Worm (Caenorhabditis elegans) whole organism, L4 larva: ENCODE results near the gene F38E11.6.

Experiments
- D1046.2 ChIP-seq: fragments of 200-800 bp; sonication (Bioruptor generic); IDR thresholded peaks from 2 replicates; pipeline ENCODE4 v1.3.6; 2022; ENCODE audit warnings: missing genetic modification characterization, missing compliant biosample characterization
- F10B5.3 ChIP-seq: sonication (generic microtip); optimal IDR thresholded peaks from 2 replicates; lab custom pipeline; 2016; ENCODE audit warnings: mild to moderate bottlenecking, missing genetic modification characterization, missing compliant biosample characterization
- F37D6.2 ChIP-seq: sonication (generic microtip); optimal IDR thresholded peaks from 2 replicates; lab custom pipeline; 2016; ENCODE audit warnings: mild to moderate bottlenecking, missing genetic modification characterization, missing compliant biosample characterization
- F44E2.7 ChIP-seq: fragments of 200-800 bp; sonication (Bioruptor generic); IDR thresholded peaks from 2 replicates; pipeline ENCODE4 v2.1.2; 2022; ENCODE audit warnings: missing genetic modification characterization, missing compliant biosample characterization
- F49E8.2 ChIP-seq: sonication (generic microtip); optimal IDR thresholded peaks from 2 replicates; lab custom pipeline; 2016; ENCODE audit warnings: missing compliant biosample characterization, mild to moderate bottlenecking, missing genetic modification characterization, borderline replicate concordance
- T20F7.1 ChIP-seq: fragments of 200-800 bp; sonication (Bioruptor generic); optimal IDR thresholded peaks from 2 replicates; lab custom pipeline; 2018; ENCODE audit warnings: mild to moderate bottlenecking, missing genetic modification characterization, missing compliant biosample characterization
- Y105C5A.15 ChIP-seq: fragments of 200-800 bp; sonication (Bioruptor generic); IDR thresholded peaks from 2 replicates; pipeline ENCODE4 v1.3.6; 2022; ENCODE audit warnings: missing genetic modification characterization, missing compliant biosample characterization
- Y75B8A.6 ChIP-seq: fragments of 200-800 bp; sonication (Bioruptor generic); IDR thresholded peaks from 2 replicates; pipeline ENCODE4 v1.3.6; 2022; ENCODE audit warnings: missing genetic modification reagents, missing genetic modification characterization, missing compliant biosample characterization
- ZK337.2 ChIP-seq: fragments of 200-800 bp; sonication (Bioruptor generic); IDR thresholded peaks from 2 replicates; pipeline ENCODE4 v1.3.6; 2022; ENCODE audit warnings: missing genetic modification reagents, missing genetic modification characterization, missing compliant biosample characterization
- aha-1 ChIP-seq: fragments of 150-350 bp; peaks from one replicate; lab custom pipeline; 2014; ENCODE audit warnings: missing biosample characterization, missing genetic modification characterization
- aly-2 ChIP-seq: sonication (generic microtip); optimal IDR thresholded peaks from 2 replicates; lab custom pipeline; 2018; ENCODE audit warnings: missing biosample characterization, missing genetic modification characterization
- ama-1 ChIP-seq: fragments of 150-350 bp; optimal IDR thresholded peaks from 2 replicates; lab custom pipeline; 2014; ENCODE audit warnings: inconsistent platforms, mixed read lengths
- ceh-28 ChIP-seq: fragments of 150-350 bp; optimal IDR thresholded peaks from 2 replicates; lab custom pipeline; 2014; ENCODE audit warnings: missing biosample characterization, missing genetic modification reagents, missing genetic modification characterization
- ceh-44 ChIP-seq: fragments of 200-800 bp; sonication (Bioruptor generic); IDR thresholded peaks from 2 replicates; pipeline ENCODE4 v1.3.6; 2022; ENCODE audit warnings: missing genetic modification reagents, missing genetic modification characterization, missing compliant biosample characterization
- ces-1 ChIP-seq: fragments of 150-350 bp; sonication (generic microtip); optimal IDR thresholded peaks from 4 replicates; lab custom pipeline; 2014; ENCODE audit warnings: missing biosample characterization, missing genetic modification reagents, missing genetic modification characterization
- cey-2 ChIP-seq: sonication (generic microtip); optimal IDR thresholded peaks from 3 replicates; lab custom pipeline; 2017; ENCODE audit warnings: missing genetic modification characterization, mild to moderate bottlenecking, missing compliant biosample characterization, antibody characterized with exemption, borderline replicate concordance; ENCODE audit not compliant: insufficient read depth
- daf-16 ChIP-seq, 3 experiments: sonication (generic microtip); optimal IDR thresholded peaks; 2 replicates each; lab custom pipeline; 2016 to 2017; ENCODE audit warnings: missing genetic modification characterization in 3 of 3, missing genetic modification reagents in 3 of 3, mild to moderate bottlenecking in 2 of 3, missing compliant biosample characterization in 2 of 3, missing biosample characterization in 1 of 3, moderate library complexity in 1 of 3
- dmd-8 ChIP-seq: fragments of 200-800 bp; sonication (Bioruptor generic); IDR thresholded peaks from 2 replicates; pipeline ENCODE4 v1.3.6; 2022; ENCODE audit warnings: missing genetic modification characterization, missing compliant biosample characterization
- duxl-1 ChIP-seq: sonication (generic microtip); optimal IDR thresholded peaks from 2 replicates; lab custom pipeline; 2016; ENCODE audit warnings: mild to moderate bottlenecking, missing genetic modification characterization, moderate library complexity, missing compliant biosample characterization; ENCODE audit not compliant: poor library complexity
- egl-27 ChIP-seq: sonication (generic microtip); optimal IDR thresholded peaks from 3 replicates; lab custom pipeline; 2017; ENCODE audit warnings: missing biosample characterization, missing genetic modification reagents, missing genetic modification characterization
- fkh-10 ChIP-seq: fragments of 150-350 bp; optimal IDR thresholded peaks from 2 replicates; lab custom pipeline; 2014; ENCODE audit warnings: missing biosample characterization, missing genetic modification reagents, missing genetic modification characterization
- gei-8 ChIP-seq: fragments of 200-800 bp; sonication (Bioruptor generic); optimal IDR thresholded peaks from 2 replicates; lab custom pipeline; 2018; ENCODE audit warnings: mild to moderate bottlenecking, missing genetic modification characterization, missing compliant biosample characterization
- hif-1 ChIP-seq, 2 experiments: sonication (generic microtip); optimal IDR thresholded peaks; 2 replicates each; lab custom pipeline; 2016 to 2017; ENCODE audit warnings: missing compliant biosample characterization in 2 of 2, missing genetic modification characterization in 2 of 2, missing genetic modification reagents in 2 of 2, missing genotype in 2 of 2, mild to moderate bottlenecking in 1 of 2
- hlh-11 ChIP-seq: fragments of 200-800 bp; sonication (Bioruptor generic); optimal IDR thresholded peaks from 2 replicates; lab custom pipeline; 2018; ENCODE audit warnings: mild to moderate bottlenecking, missing genetic modification characterization, missing compliant biosample characterization
- hlh-30 ChIP-seq: sonication (generic microtip); optimal IDR thresholded peaks from 2 replicates; lab custom pipeline; 2017; ENCODE audit warnings: antibody characterized with exemption, mild to moderate bottlenecking, missing genetic modification characterization, missing compliant biosample characterization; ENCODE audit not compliant: insufficient read depth
- jun-1 ChIP-seq: fragments of 150-350 bp; optimal IDR thresholded peaks from 2 replicates; lab custom pipeline; 2014; ENCODE audit warnings: missing biosample characterization, missing genetic modification reagents, missing genetic modification characterization
- lim-7 ChIP-seq: fragments of 200-800 bp; sonication (Bioruptor generic); IDR thresholded peaks from 2 replicates; pipeline ENCODE4 v1.3.6; 2022; ENCODE audit warnings: missing genetic modification characterization, missing compliant biosample characterization
- lin-1 ChIP-seq: fragments of 200-800 bp; sonication (Bioruptor generic); IDR thresholded peaks from 2 replicates; pipeline ENCODE4 v1.3.6; 2022; ENCODE audit warnings: missing genetic modification reagents, missing genetic modification characterization, missing compliant biosample characterization
- lin-13 ChIP-seq: fragments of 150-350 bp; optimal IDR thresholded peaks from 2 replicates; lab custom pipeline; 2014; ENCODE audit warnings: missing biosample characterization, missing genetic modification reagents, missing genetic modification characterization
- lir-3 ChIP-seq: sonication (generic microtip); optimal IDR thresholded peaks from 2 replicates; lab custom pipeline; 2016; ENCODE audit warnings: mild to moderate bottlenecking, missing genetic modification characterization, missing compliant biosample characterization
- madf-9 ChIP-seq: fragments of 200-800 bp; sonication (Bioruptor generic); conservative IDR thresholded peaks from 2 replicates; pipeline ENCODE4 v1.3.6; 2022; ENCODE audit warnings: missing genetic modification reagents, missing genetic modification characterization, missing compliant biosample characterization
- mdl-1 ChIP-seq, 2 experiments: fragments of 150-350 bp in 1 of 2; sonication (generic microtip) in 1 of 2; optimal IDR thresholded peaks; 2 replicates each; lab custom pipeline; 2014 to 2017; ENCODE audit warnings: missing biosample characterization in 2 of 2, missing genetic modification characterization in 2 of 2
- mxl-2 ChIP-seq: fragments of 200-800 bp; sonication (Bioruptor generic); conservative IDR thresholded peaks from 2 replicates; pipeline ENCODE4 v1.3.6; 2022; ENCODE audit warnings: missing genetic modification reagents, missing genetic modification characterization, missing compliant biosample characterization
- mxl-3 ChIP-seq: fragments of 200-800 bp; sonication (Bioruptor generic); optimal IDR thresholded peaks from 2 replicates; lab custom pipeline; 2018; ENCODE audit warnings: mild to moderate bottlenecking, missing genetic modification characterization, missing compliant biosample characterization
- nhr-25 ChIP-seq: sonication (generic microtip); optimal IDR thresholded peaks from 2 replicates; lab custom pipeline; 2017; ENCODE audit warnings: missing genetic modification characterization, mild to moderate bottlenecking, missing compliant biosample characterization, antibody characterized with exemption, moderate library complexity, borderline replicate concordance; ENCODE audit not compliant: insufficient read depth
- nhr-6 ChIP-seq: fragments of 150-350 bp; optimal IDR thresholded peaks from 2 replicates; lab custom pipeline; 2014; ENCODE audit warnings: missing biosample characterization, missing genetic modification characterization
- nhr-76 ChIP-seq: fragments of 150-350 bp; optimal IDR thresholded peaks from 2 replicates; lab custom pipeline; 2014; ENCODE audit warnings: missing biosample characterization, missing genetic modification characterization
- pha-4 ChIP-seq, 2 experiments: fragments of 150-350 bp in 1 of 2; fragments of 200-800 bp in 1 of 2; sonication (Bioruptor generic) in 1 of 2; IDR thresholded peaks in 1 of 2; optimal IDR thresholded peaks in 1 of 2; 2 replicates each; pipeline versions ENCODE4 v1.3.6 to Lab custom; 2014 to 2022; ENCODE audit warnings: missing genetic modification characterization in 2 of 2, missing genetic modification reagents in 2 of 2, missing biosample characterization in 1 of 2, missing compliant biosample characterization in 1 of 2
- pqm-1 ChIP-seq: sonication (generic microtip); optimal IDR thresholded peaks from 2 replicates; lab custom pipeline; 2017; ENCODE audit warnings: missing biosample characterization, missing genetic modification characterization
- rbr-2 ChIP-seq: sonication (generic microtip); optimal IDR thresholded peaks from 2 replicates; lab custom pipeline; 2016; ENCODE audit warnings: missing genotype, missing genetic modification characterization, missing compliant biosample characterization
- set-16 ChIP-seq: fragments of 200-800 bp; sonication (Bioruptor generic); IDR thresholded peaks from 2 replicates; pipeline ENCODE4 v1.3.6; 2022; ENCODE audit warnings: missing genetic modification reagents, missing genetic modification characterization, missing compliant biosample characterization
- skn-1 ChIP-seq: fragments of 150-350 bp; optimal IDR thresholded peaks from 2 replicates; lab custom pipeline; 2014; ENCODE audit warnings: missing biosample characterization, missing genetic modification characterization
- snpc-4 ChIP-seq: fragments of 150-350 bp; optimal IDR thresholded peaks from 2 replicates; lab custom pipeline; 2014; ENCODE audit warnings: missing biosample characterization, missing genetic modification characterization
- tra-1 ChIP-seq: fragments of 200-800 bp; sonication (Bioruptor generic); IDR thresholded peaks from 2 replicates; pipeline ENCODE4 v1.3.6; 2022; ENCODE audit warnings: missing genetic modification reagents, missing genetic modification characterization, missing compliant biosample characterization
- unc-130 ChIP-seq: sonication (generic microtip); optimal IDR thresholded peaks from 2 replicates; lab custom pipeline; 2016; ENCODE audit warnings: missing genetic modification reagents, missing genetic modification characterization, missing compliant biosample characterization
- unc-39 ChIP-seq: sonication (generic microtip); optimal IDR thresholded peaks from 2 replicates; lab custom pipeline; 2017; ENCODE audit warnings: missing biosample characterization, missing genetic modification characterization
- unc-62 ChIP-seq, 3 experiments: fragments of 150-350 bp in 1 of 3; sonication (generic microtip); optimal IDR thresholded peaks in 2 of 3; peaks in 1 of 3; 1 replicate in 1 of 3; 2 replicates in 2 of 3; lab custom pipeline; 2014 to 2017; ENCODE audit warnings: missing biosample characterization in 3 of 3, missing genetic modification characterization in 3 of 3, missing genetic modification reagents in 3 of 3, missing genotype in 1 of 3
- ztf-11 ChIP-seq: fragments of 150-350 bp; optimal IDR thresholded peaks from 2 replicates; lab custom pipeline; 2014; ENCODE audit warnings: missing biosample characterization, missing genetic modification characterization

Gene F38E11.6

DNA sequence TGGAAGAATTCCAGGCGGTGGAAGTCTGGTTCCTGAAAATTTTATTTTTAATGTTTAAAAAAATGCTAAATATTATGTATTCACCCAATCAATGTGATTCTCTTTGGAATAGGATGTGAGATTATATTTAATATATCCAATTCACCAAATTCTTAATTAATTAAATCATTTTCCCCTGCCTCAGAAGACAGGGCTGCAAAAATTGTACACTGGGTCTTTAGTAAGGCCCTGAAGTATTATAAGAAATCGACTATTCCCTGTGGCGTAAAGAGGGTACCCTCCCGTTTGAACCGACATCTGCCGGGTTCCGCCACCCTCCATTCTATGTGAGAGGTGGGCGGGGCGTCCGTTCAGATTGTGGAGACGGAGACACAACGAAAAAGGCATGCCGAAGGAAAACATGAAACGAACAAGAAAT lies 43.9 kb upstream of the F38E11.6 start (continued):
- no peak for TF ChIP-seq aha-1
- TF ChIP-seq nhr-6 (tag; lab: Kevin White, UChicago): peak; percentile 66
- peak; percentile 62 for TF ChIP-seq ces-1 (GFP tag; lab: Kevin White, UChicago)
- TF ChIP-seq dmd-8: no peak
- peak; percentile 52 for TF ChIP-seq ama-1 (lab: Kevin White, UChicago)
- no peak for TF ChIP-seq Y75B8A.6 (GFP tag; lab: Robert Waterston, UW)
- TF ChIP-seq tra-1 (GFP tag; lab: Robert Waterston, UW): 0 out of 2 replicates have a peak, but pooled peaks have one; percentile 17
- 0 out of 2 replicates have a peak, but pooled peaks have one; percentile 13 for TF ChIP-seq Y105C5A.15 (GFP tag; lab: Robert Waterston, UW)
- TF ChIP-seq jun-1: peak; percentile 1
- TF ChIP-seq unc-39 (tag; lab: Kevin White, UChicago): no peak
- peak; percentile 56; the same call in 1 of the 2 replicates for TF ChIP-seq pha-4 (GFP tag; IDR thresholded peaks at IDR 0.05; lab: Robert Waterston, UW)
- no peak for TF ChIP-seq pha-4 (tag; optimal IDR thresholded peaks at IDR 0.05; lab: Kevin White, UChicago)
- no peak for TF ChIP-seq F44E2.7 (GFP tag; lab: Robert Waterston, UW)
- TF ChIP-seq hlh-11: peak; percentile 65
- peak; percentile 66 for TF ChIP-seq hlh-30 (tag; lab: Kevin White, UChicago)
- TF ChIP-seq lin-1 (GFP tag; lab: Robert Waterston, UW): no peak
- TF ChIP-seq lin-13 (GFP tag; lab: Kevin White, UChicago): peak; percentile 11
- peak in 1 of 2 experiments; percentile 86 for TF ChIP-seq unc-62 (GFP tag; optimal IDR thresholded peaks at IDR 0.05 in 1 of 2; lab: Kevin White, UChicago)
- TF ChIP-seq unc-62 (tag; optimal IDR thresholded peaks at IDR 0.05; lab: Kevin White, UChicago): no peak
- peak in 1 of 2 experiments; percentile 48 for TF ChIP-seq hif-1 (tag; optimal IDR thresholded peaks at IDR 0.05; lab: Kevin White, UChicago)
- TF ChIP-seq ceh-44 (GFP tag; lab: Robert Waterston, UW): no peak
- no peak for TF ChIP-seq nhr-76 (tag; lab: Kevin White, UChicago)
- TF ChIP-seq unc-130 (GFP tag; lab: Kevin White, UChicago): no peak
- TF ChIP-seq daf-16 (GFP tag; optimal IDR thresholded peaks at IDR 0.05; lab: Kevin White, UChicago): peak; percentile 5 to 13
- peak; percentile 25 for TF ChIP-seq daf-16 (tag; optimal IDR thresholded peaks at IDR 0.05; lab: Kevin White, UChicago)
- TF ChIP-seq pqm-1 (tag; lab: Kevin White, UChicago): no peak
- TF ChIP-seq madf-9 (GFP tag; lab: Robert Waterston, UW): 0 out of 2 replicates have a peak, but pooled peaks have one; percentile 40
- TF ChIP-seq mdl-1 (tag; optimal IDR thresholded peaks at IDR 0.05; lab: Kevin White, UChicago): peak in 1 of 2 experiments; percentile 71
- 0 out of 2 replicates have a peak, but pooled peaks have one; percentile 26 for TF ChIP-seq lim-7
- peak; percentile 62 for TF ChIP-seq F49E8.2
- TF ChIP-seq ztf-11 (tag; lab: Kevin White, UChicago): no peak
- TF ChIP-seq ZK337.2: no peak
- no peak for TF ChIP-seq mxl-2 (GFP tag; lab: Robert Waterston, UW)
- TF ChIP-seq cey-2 (tag; lab: Kevin White, UChicago): no peak
- no peak for TF ChIP-seq ceh-28 (tag; lab: Kevin White, UChicago)
- peak; percentile 86 for TF ChIP-seq F10B5.3 (tag; lab: Kevin White, UChicago)
- TF ChIP-seq lir-3 (tag; lab: Kevin White, UChicago): no peak
- peak; percentile 74 for TF ChIP-seq rbr-2 (tag; lab: Kevin White, UChicago)
- TF ChIP-seq fkh-10: peak; percentile 38
- TF ChIP-seq egl-27 (tag; lab: Kevin White, UChicago): no peak
- TF ChIP-seq set-16 (GFP tag; lab: Robert Waterston, UW): peak; percentile 48; the same call in 1 of the 2 replicates
- TF ChIP-seq T20F7.1 (GFP tag; lab: Kevin White, UChicago): peak; percentile 65
- TF ChIP-seq gei-8 (GFP tag; lab: Kevin White, UChicago): no peak
- TF ChIP-seq snpc-4 (tag; lab: Kevin White, UChicago): peak; percentile 95
- no peak for TF ChIP-seq D1046.2 (GFP tag; lab: Robert Waterston, UW)
- TF ChIP-seq mxl-3: no peak
- peak; percentile 62 for TF ChIP-seq duxl-1 (tag; lab: Kevin White, UChicago)
- no peak for TF ChIP-seq aly-2
- peak; percentile 53 for TF ChIP-seq F37D6.2 (tag; lab: Kevin White, UChicago)
- peak; percentile 17 for TF ChIP-seq nhr-25 (tag; lab: Kevin White, UChicago)
- TF ChIP-seq skn-1 (tag; lab: Kevin White, UChicago): no peak
